Fruit fly (Drosophila melanogaster): ENCODE data around the gene CG15563.

Gene CG15563

dm6 chr3R:31222125-31222889, 9.8 kb downstream of the CG15563 start (continued):
- TF ChIP-seq Mes4 (GFP tag; optimal IDR thresholded peaks at IDR 0.05) (peak; percentile 82), CG10543 (GFP tag; optimal IDR thresholded peaks at IDR 0.05) (peak; percentile 82), chinmo (GFP tag; IDR thresholded peaks at IDR 0.05; ENCODE audit: partially characterized antibody) (no peak), zen (tag; optimal IDR thresholded peaks at IDR 0.05) (peak; percentile 71), Sox102F (GFP tag; optimal IDR thresholded peaks at IDR 0.05) (peak; percentile 81), crp (GFP tag; optimal IDR thresholded peaks at IDR 0.05) (peak in 1 of 2 experiments; percentile 68), CG5180 (GFP tag; optimal IDR thresholded peaks at IDR 0.05) (peak; percentile 66), Lpt (GFP tag; optimal IDR thresholded peaks at IDR 0.05) (no peak), sima (GFP tag; optimal IDR thresholded peaks at IDR 0.05) (peak; percentile 46), phol (tag; optimal IDR thresholded peaks at IDR 0.05) (peak; percentile 79), Deaf1 (tag; optimal IDR thresholded peaks at IDR 0.05) (peak; percentile 47), gcm2 (GFP tag; optimal IDR thresholded peaks at IDR 0.05) (peak; percentile 29), Ets65A (GFP tag) (peak; percentile 98), CG17912 (GFP tag; optimal IDR thresholded peaks at IDR 0.05) (peak; percentile 60), Jarid2 (GFP tag; optimal IDR thresholded peaks at IDR 0.05) (peak; percentile 12), CG6654 (GFP tag; optimal IDR thresholded peaks at IDR 0.05) (peak; percentile 28), HmgZ (tag; optimal IDR thresholded peaks at IDR 0.05) (peak; percentile 85), lmd (GFP tag; IDR thresholded peaks at IDR 0.05) (no peak), sisA (GFP tag; IDR thresholded peaks at IDR 0.05) (no peak), wor (GFP tag; IDR thresholded peaks at IDR 0.05) (no peak), Nf-YC (tag; optimal IDR thresholded peaks at IDR 0.05) (peak; percentile 72), Mrtf (GFP tag; IDR thresholded peaks at IDR 0.05) (no peak), NK7.1 (GFP tag; optimal IDR thresholded peaks at IDR 0.05) (peak; percentile 74), grau (tag; optimal IDR thresholded peaks at IDR 0.05) (peak; percentile 89), chm (GFP tag; IDR thresholded peaks at IDR 0.05) (no peak), HLH3B (GFP tag; IDR thresholded peaks at IDR 0.05) (no peak), gt (GFP tag; IDR thresholded peaks at IDR 0.05) (no peak), CrebB (tag; optimal IDR thresholded peaks at IDR 0.05) (peak; percentile 76), so (GFP tag; IDR thresholded peaks at IDR 0.05) (no peak), CG9437 (GFP tag; optimal IDR thresholded peaks at IDR 0.05) (peak; percentile 73), CoRest (tag; optimal IDR thresholded peaks at IDR 0.05) (peak; percentile 92)

dm6 chr3R:31221337-31222047, 10.6 kb downstream of the CG15563 start:
- TF ChIP-seq Dip2 (GFP tag; IDR thresholded peaks at IDR 0.05) = no peak
- no peak for TF ChIP-seq CG31365 (tag; optimal IDR thresholded peaks at IDR 0.05)
- TF ChIP-seq CG18011 (GFP tag; optimal IDR thresholded peaks at IDR 0.05) = no peak
- no peak for TF ChIP-seq ssp (GFP tag; IDR thresholded peaks at IDR 0.05)
- TF ChIP-seq sqz (GFP tag; optimal IDR thresholded peaks at IDR 0.05) = peak; percentile 65
- no peak for TF ChIP-seq zfh1 (GFP tag; IDR thresholded peaks at IDR 0.05)
- TF ChIP-seq CG14441 (GFP tag; IDR thresholded peaks at IDR 0.05) = no peak
- peak; percentile 31 for TF ChIP-seq Fer1 (GFP tag; optimal IDR thresholded peaks at IDR 0.05)
- peak; percentile 17 for TF ChIP-seq fru (optimal IDR thresholded peaks at IDR 0.05)
- no peak for TF ChIP-seq CG8359 (GFP tag; optimal IDR thresholded peaks at IDR 0.05; ENCODE audit: borderline replicate concordance)
- no peak for TF ChIP-seq CG1602 (GFP tag; optimal IDR thresholded peaks at IDR 0.05)
- no peak for TF ChIP-seq CG3065 (GFP tag; optimal IDR thresholded peaks at IDR 0.05)
- no peak for TF ChIP-seq zfh2 (GFP tag; optimal IDR thresholded peaks at IDR 0.05)
- TF ChIP-seq H15 (GFP tag; IDR thresholded peaks at IDR 0.05) = no peak
- no peak for TF ChIP-seq CG7786 (GFP tag; optimal IDR thresholded peaks at IDR 0.05)
- TF ChIP-seq Awh (GFP tag; IDR thresholded peaks at IDR 0.05) = no peak
- TF ChIP-seq Dll (GFP tag; IDR thresholded peaks at IDR 0.05; ENCODE audit: partially characterized antibody) = no peak
- TF ChIP-seq Max (GFP tag; optimal IDR thresholded peaks at IDR 0.05) = no peak
- peak; percentile 13 for TF ChIP-seq CG17359 (tag; optimal IDR thresholded peaks at IDR 0.05)
- peak; percentile 43 for TF ChIP-seq CG15479 (GFP tag; optimal IDR thresholded peaks at IDR 0.05)

Measured in whole organism, embryonic.